Worm (Caenorhabditis elegans) whole organism, L4 larva: Measurements from ENCODE around the gene flp-15.

Experiments
- F26F4.8 ChIP-seq: fragments of 200-800 bp; sonication (Bioruptor generic); conservative IDR thresholded peaks from 2 replicates; pipeline ENCODE4 v1.3.6; 2022; ENCODE audit warnings: missing genetic modification characterization, missing compliant biosample characterization
- F37D6.2 ChIP-seq: sonication (generic microtip); optimal IDR thresholded peaks from 2 replicates; lab custom pipeline; 2016; ENCODE audit warnings: mild to moderate bottlenecking, missing genetic modification characterization, missing compliant biosample characterization
- T26A8.4 ChIP-seq: fragments of 200-800 bp; sonication (Bioruptor generic); IDR thresholded peaks from 2 replicates; pipeline ENCODE4 v1.3.6; 2022; ENCODE audit warnings: missing genetic modification characterization, missing compliant biosample characterization
- Y5F2A.4 ChIP-seq: fragments of 200-800 bp; sonication (Bioruptor generic); optimal IDR thresholded peaks from 2 replicates; lab custom pipeline; 2018; ENCODE audit warnings: mild to moderate bottlenecking, missing genetic modification characterization, missing compliant biosample characterization
- Y75B8A.6 ChIP-seq: fragments of 200-800 bp; sonication (Bioruptor generic); IDR thresholded peaks from 2 replicates; pipeline ENCODE4 v1.3.6; 2022; ENCODE audit warnings: missing genetic modification reagents, missing genetic modification characterization, missing compliant biosample characterization
- aha-1 ChIP-seq: fragments of 150-350 bp; peaks from one replicate; lab custom pipeline; 2014; ENCODE audit warnings: missing biosample characterization, missing genetic modification characterization
- ama-1 ChIP-seq: fragments of 150-350 bp; optimal IDR thresholded peaks from 2 replicates; lab custom pipeline; 2014; ENCODE audit warnings: inconsistent platforms, mixed read lengths
- arid-1 ChIP-seq: fragments of 200-800 bp; sonication (Bioruptor generic); conservative IDR thresholded peaks from 2 replicates; pipeline ENCODE4 v1.3.6; 2022; ENCODE audit warnings: missing genetic modification reagents, missing genetic modification characterization, missing compliant biosample characterization
- ceh-20 ChIP-seq: fragments of 200-800 bp; sonication (Bioruptor generic); IDR thresholded peaks from 2 replicates; pipeline ENCODE4 v1.3.6; 2022; ENCODE audit warnings: missing genetic modification reagents, missing genetic modification characterization, missing compliant biosample characterization
- ceh-28 ChIP-seq: fragments of 150-350 bp; optimal IDR thresholded peaks from 2 replicates; lab custom pipeline; 2014; ENCODE audit warnings: missing biosample characterization, missing genetic modification reagents, missing genetic modification characterization
- ces-1 ChIP-seq: fragments of 150-350 bp; sonication (generic microtip); optimal IDR thresholded peaks from 4 replicates; lab custom pipeline; 2014; ENCODE audit warnings: missing biosample characterization, missing genetic modification reagents, missing genetic modification characterization
- cey-2 ChIP-seq: sonication (generic microtip); optimal IDR thresholded peaks from 3 replicates; lab custom pipeline; 2017; ENCODE audit warnings: missing genetic modification characterization, mild to moderate bottlenecking, missing compliant biosample characterization, antibody characterized with exemption, borderline replicate concordance; ENCODE audit not compliant: insufficient read depth
- daf-16 ChIP-seq, 3 experiments: sonication (generic microtip); optimal IDR thresholded peaks; 2 replicates each; lab custom pipeline; 2016 to 2017; ENCODE audit warnings: missing genetic modification characterization in 3 of 3, missing genetic modification reagents in 3 of 3, mild to moderate bottlenecking in 2 of 3, missing compliant biosample characterization in 2 of 3, missing biosample characterization in 1 of 3, moderate library complexity in 1 of 3
- dmd-6 ChIP-seq: fragments of 200-800 bp; sonication (Bioruptor generic); IDR thresholded peaks from 2 replicates; pipeline ENCODE4 v1.3.6; 2022; ENCODE audit warnings: missing genetic modification reagents, missing genetic modification characterization, missing compliant biosample characterization
- dmd-8 ChIP-seq: fragments of 200-800 bp; sonication (Bioruptor generic); IDR thresholded peaks from 2 replicates; pipeline ENCODE4 v1.3.6; 2022; ENCODE audit warnings: missing genetic modification characterization, missing compliant biosample characterization
- dve-1 ChIP-seq: sonication (generic microtip); optimal IDR thresholded peaks from 2 replicates; lab custom pipeline; 2017; ENCODE audit warnings: antibody characterized with exemption, mild to moderate bottlenecking, missing genetic modification characterization, missing compliant biosample characterization; ENCODE audit not compliant: insufficient read depth
- egl-43 ChIP-seq: fragments of 200-800 bp; sonication (Bioruptor generic); IDR thresholded peaks from 2 replicates; pipeline ENCODE4 v1.3.6; 2022; ENCODE audit warnings: missing genetic modification reagents, missing genetic modification characterization, missing compliant biosample characterization
- hlh-11 ChIP-seq: fragments of 200-800 bp; sonication (Bioruptor generic); optimal IDR thresholded peaks from 2 replicates; lab custom pipeline; 2018; ENCODE audit warnings: mild to moderate bottlenecking, missing genetic modification characterization, missing compliant biosample characterization
- hlh-30 ChIP-seq: sonication (generic microtip); optimal IDR thresholded peaks from 2 replicates; lab custom pipeline; 2017; ENCODE audit warnings: antibody characterized with exemption, mild to moderate bottlenecking, missing genetic modification characterization, missing compliant biosample characterization; ENCODE audit not compliant: insufficient read depth
- lim-7 ChIP-seq: fragments of 200-800 bp; sonication (Bioruptor generic); IDR thresholded peaks from 2 replicates; pipeline ENCODE4 v1.3.6; 2022; ENCODE audit warnings: missing genetic modification characterization, missing compliant biosample characterization
- lin-15B ChIP-seq: fragments of 150-350 bp; sonication (generic microtip); optimal IDR thresholded peaks from 3 replicates; lab custom pipeline; 2014; ENCODE audit warnings: missing biosample characterization, missing genetic modification characterization
- lin-38 ChIP-seq: fragments of 200-800 bp; sonication (Bioruptor generic); IDR thresholded peaks from 2 replicates; pipeline ENCODE4 v1.3.6; 2022; ENCODE audit warnings: missing genetic modification reagents, missing genetic modification characterization, missing compliant biosample characterization
- lin-39 ChIP-seq: fragments of 150-350 bp; optimal IDR thresholded peaks from 2 replicates; lab custom pipeline; 2014; ENCODE audit warnings: missing biosample characterization, missing genetic modification reagents, missing genetic modification characterization
- lsy-2 ChIP-seq, 2 experiments: fragments of 150-350 bp in 1 of 2; sonication (generic microtip) in 1 of 2; optimal IDR thresholded peaks; 2 replicates each; lab custom pipeline; 2014 to 2017; ENCODE audit warnings: missing biosample characterization in 2 of 2, missing genetic modification characterization in 2 of 2
- madf-5 ChIP-seq, 2 experiments: fragments of 200-800 bp; sonication (Bioruptor generic); IDR thresholded peaks; 2 replicates each; pipeline ENCODE4 v1.3.6; 2022; ENCODE audit warnings: missing compliant biosample characterization in 2 of 2, missing genetic modification characterization in 2 of 2
- mdl-1 ChIP-seq, 2 experiments: fragments of 150-350 bp in 1 of 2; sonication (generic microtip) in 1 of 2; optimal IDR thresholded peaks; 2 replicates each; lab custom pipeline; 2014 to 2017; ENCODE audit warnings: missing biosample characterization in 2 of 2, missing genetic modification characterization in 2 of 2
- mep-1 ChIP-seq: fragments of 150-350 bp; sonication (generic microtip); optimal IDR thresholded peaks from 3 replicates; lab custom pipeline; 2014; ENCODE audit warnings: missing biosample characterization, missing genetic modification characterization
- nhr-102 ChIP-seq: sonication (generic microtip); optimal IDR thresholded peaks from 2 replicates; lab custom pipeline; 2016; ENCODE audit warnings: mild to moderate bottlenecking, missing genetic modification characterization, moderate library complexity, missing compliant biosample characterization
- nhr-111 ChIP-seq: fragments of 200-800 bp; sonication (Bioruptor generic); optimal IDR thresholded peaks from 2 replicates; lab custom pipeline; 2018; ENCODE audit warnings: mild to moderate bottlenecking, missing genetic modification characterization, missing compliant biosample characterization
- nhr-28 ChIP-seq: fragments of 150-350 bp; optimal IDR thresholded peaks from 2 replicates; lab custom pipeline; 2014; ENCODE audit warnings: missing biosample characterization, missing genetic modification characterization
- nhr-6 ChIP-seq: fragments of 150-350 bp; optimal IDR thresholded peaks from 2 replicates; lab custom pipeline; 2014; ENCODE audit warnings: missing biosample characterization, missing genetic modification characterization
- pha-4 ChIP-seq, 2 experiments: fragments of 150-350 bp in 1 of 2; fragments of 200-800 bp in 1 of 2; sonication (Bioruptor generic) in 1 of 2; IDR thresholded peaks in 1 of 2; optimal IDR thresholded peaks in 1 of 2; 2 replicates each; pipeline versions ENCODE4 v1.3.6 to Lab custom; 2014 to 2022; ENCODE audit warnings: missing genetic modification characterization in 2 of 2, missing genetic modification reagents in 2 of 2, missing biosample characterization in 1 of 2, missing compliant biosample characterization in 1 of 2
- php-3 ChIP-seq: fragments of 200-800 bp; sonication (Bioruptor generic); IDR thresholded peaks from 2 replicates; pipeline ENCODE4 v1.3.6; 2022; ENCODE audit warnings: missing genetic modification reagents, missing genetic modification characterization, missing compliant biosample characterization
- pqm-1 ChIP-seq: sonication (generic microtip); optimal IDR thresholded peaks from 2 replicates; lab custom pipeline; 2017; ENCODE audit warnings: missing biosample characterization, missing genetic modification characterization
- saeg-2 ChIP-seq: fragments of 200-800 bp; sonication (Bioruptor generic); IDR thresholded peaks from 2 replicates; pipeline ENCODE4 v1.3.6; 2022; ENCODE audit warnings: missing genetic modification reagents, missing genetic modification characterization, missing compliant biosample characterization
- sdz-12 ChIP-seq: fragments of 200-800 bp; sonication (Bioruptor generic); optimal IDR thresholded peaks from 2 replicates; lab custom pipeline; 2018; ENCODE audit warnings: mild to moderate bottlenecking, missing genetic modification characterization, missing compliant biosample characterization
- set-16 ChIP-seq: fragments of 200-800 bp; sonication (Bioruptor generic); IDR thresholded peaks from 2 replicates; pipeline ENCODE4 v1.3.6; 2022; ENCODE audit warnings: missing genetic modification reagents, missing genetic modification characterization, missing compliant biosample characterization
- snpc-1.2 ChIP-seq: fragments of 200-800 bp; sonication (Bioruptor generic); IDR thresholded peaks from 2 replicates; pipeline ENCODE4 v1.3.6; 2022; ENCODE audit warnings: missing genetic modification reagents, missing genetic modification characterization, missing compliant biosample characterization
- spr-3 ChIP-seq: fragments of 200-800 bp; sonication (Bioruptor generic); optimal IDR thresholded peaks from 2 replicates; lab custom pipeline; 2018; ENCODE audit warnings: mild to moderate bottlenecking, missing genetic modification characterization, missing compliant biosample characterization
- tra-1 ChIP-seq: fragments of 200-800 bp; sonication (Bioruptor generic); IDR thresholded peaks from 2 replicates; pipeline ENCODE4 v1.3.6; 2022; ENCODE audit warnings: missing genetic modification reagents, missing genetic modification characterization, missing compliant biosample characterization
- zfp-3 ChIP-seq: fragments of 200-800 bp; sonication (Bioruptor generic); conservative IDR thresholded peaks from 2 replicates; pipeline ENCODE4 v1.3.6; 2022; ENCODE audit warnings: missing genetic modification reagents, missing genetic modification characterization, missing compliant biosample characterization
- ztf-7 ChIP-seq: fragments of 150-350 bp; optimal IDR thresholded peaks from 2 replicates; lab custom pipeline; 2014; ENCODE audit warnings: missing biosample characterization, missing genetic modification characterization

flp-15 gene

ce11 chrIII:13630708-13631107, 36.9 kb downstream of the flp-15 start, which contains the start of gene arrd-17:
arrd-17 (minus strand) TSS chrIII:13630808.
- TF ChIP-seq nhr-102 (no peak), lim-7 (no peak), F26F4.8 (GFP tag; lab: Robert Waterston, UW) (no peak), madf-5 (GFP tag; IDR thresholded peaks at IDR 0.05; lab: Robert Waterston, UW) (no peak), F37D6.2 (tag; lab: Kevin White, UChicago) (no peak), zfp-3 (no peak), snpc-1.2 (GFP tag; lab: Robert Waterston, UW) (no peak)

ce11 chrIII:13626692-13627091, 40.9 kb downstream of the flp-15 start, which contains the start of gene T12D8.5:
T12D8.5 (minus strand) TSS chrIII:13626786.
- TF ChIP-seq dmd-8 (GFP tag; lab: Robert Waterston, UW) (no peak), hlh-30 (tag; lab: Kevin White, UChicago) (peak; percentile 84), T26A8.4 (GFP tag; lab: Robert Waterston, UW) (0 out of 2 replicates have a peak, but pooled peaks have one; percentile 2), Y75B8A.6 (GFP tag; lab: Robert Waterston, UW) (no peak), ceh-28 (tag; lab: Kevin White, UChicago) (no peak), nhr-28 (peak; percentile 49), mdl-1 (tag; optimal IDR thresholded peaks at IDR 0.05; lab: Kevin White, UChicago) (peak in 1 of 2 experiments; percentile 34), pha-4 (GFP tag; IDR thresholded peaks at IDR 0.05; lab: Robert Waterston, UW) (no peak), pha-4 (tag; optimal IDR thresholded peaks at IDR 0.05; lab: Kevin White, UChicago) (no peak), lin-39 (tag; lab: Kevin White, UChicago) (no peak), daf-16 (GFP tag; optimal IDR thresholded peaks at IDR 0.05; lab: Kevin White, UChicago) (peak in 1 of 2 experiments; percentile 9), daf-16 (tag; optimal IDR thresholded peaks at IDR 0.05; lab: Kevin White, UChicago) (peak; percentile 99), dmd-6 (peak; percentile 23; the same call in 1 of the 2 replicates), zfp-3 (no peak), Y5F2A.4 (no peak), mep-1 (tag; lab: Kevin White, UChicago) (peak; percentile 16), lsy-2 (tag; optimal IDR thresholded peaks at IDR 0.05; lab: Kevin White, UChicago) (peak; percentile 13 to 37), dve-1 (tag; lab: Kevin White, UChicago) (peak; percentile 90), pqm-1 (peak; percentile 80), ztf-7 (tag; lab: Kevin White, UChicago) (no peak), spr-3 (GFP tag; lab: Kevin White, UChicago) (no peak), cey-2 (tag; lab: Kevin White, UChicago) (no peak), nhr-111 (GFP tag; lab: Kevin White, UChicago) (no peak), hlh-11 (tag; lab: Kevin White, UChicago) (peak; percentile 82), F26F4.8 (GFP tag; lab: Robert Waterston, UW) (no peak), lin-15B (tag; lab: Kevin White, UChicago) (no peak)

ce11 chrIII:13625650-13626430, 41.8 kb downstream of the flp-15 start:
- TF ChIP-seq ceh-20 (GFP tag; lab: Robert Waterston, UW) (0 out of 2 replicates have a peak, but pooled peaks have one; percentile 13), ceh-28 (tag; lab: Kevin White, UChicago) (peak; percentile 31), ama-1 (lab: Kevin White, UChicago) (peak; percentile 25), lsy-2 (tag; optimal IDR thresholded peaks at IDR 0.05; lab: Kevin White, UChicago) (peak in 1 of 2 experiments; percentile 16), dve-1 (tag; lab: Kevin White, UChicago) (peak; percentile 46), set-16 (GFP tag; lab: Robert Waterston, UW) (peak; percentile 40), lin-38 (GFP tag; lab: Robert Waterston, UW) (0 out of 2 replicates have a peak, but pooled peaks have one; percentile 4), nhr-28 (no peak), T26A8.4 (GFP tag; lab: Robert Waterston, UW) (peak; percentile 54; the same call in 1 of the 2 replicates), daf-16 (GFP tag; optimal IDR thresholded peaks at IDR 0.05; lab: Kevin White, UChicago) (peak in 1 of 2 experiments; percentile 2), daf-16 (tag; optimal IDR thresholded peaks at IDR 0.05; lab: Kevin White, UChicago) (peak; percentile 50), sdz-12 (GFP tag; lab: Kevin White, UChicago) (no peak), tra-1 (GFP tag; lab: Robert Waterston, UW) (no peak), nhr-6 (tag; lab: Kevin White, UChicago) (no peak), aha-1 (tag; lab: Kevin White, UChicago) (peak; percentile 31), ces-1 (GFP tag; lab: Kevin White, UChicago) (no peak), egl-43 (peak; percentile 73), saeg-2 (0 out of 2 replicates have a peak, but pooled peaks have one; percentile 12), arid-1 (GFP tag; lab: Robert Waterston, UW) (no peak), zfp-3 (peak; percentile 68), nhr-111 (GFP tag; lab: Kevin White, UChicago) (no peak), php-3 (GFP tag; lab: Robert Waterston, UW) (peak; percentile 33; the same call in 1 of the 2 replicates), Y5F2A.4 (no peak), nhr-102 (peak; percentile 31)
